Worm (Caenorhabditis elegans): ENCODE results near the gene R144.11.

R144.11 gene

DNA sequence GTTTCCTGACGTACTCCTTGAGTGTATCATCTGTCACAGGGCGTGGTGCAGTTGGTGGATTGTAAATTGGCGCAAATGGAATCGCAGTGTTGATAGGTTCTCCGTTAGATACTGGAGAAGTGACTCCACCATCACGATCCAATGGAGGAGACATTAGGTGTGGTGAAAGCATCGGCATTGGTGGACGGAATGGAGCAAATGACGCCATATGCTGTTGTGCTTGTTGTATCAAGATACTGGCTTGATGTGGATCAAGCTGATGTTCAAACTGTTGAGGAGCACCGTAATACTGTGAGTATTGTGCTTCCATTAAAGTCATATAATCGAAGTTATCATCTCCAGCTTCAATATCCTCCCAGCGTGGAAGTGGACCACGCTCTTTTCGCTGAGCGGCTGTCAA lies 3.8 kb upstream of the R144.11 start:
- TF ChIP-seq pha-4 (tag; optimal IDR thresholded peaks at IDR 0.05) (no peak), nhr-23 (tag; optimal IDR thresholded peaks at IDR 0.05) (no peak), lin-15B (tag; optimal IDR thresholded peaks at IDR 0.05) (no peak), hmg-11 (tag; optimal IDR thresholded peaks at IDR 0.05) (no peak), aly-2 (tag; optimal IDR thresholded peaks at IDR 0.05) (no peak)

DNA sequence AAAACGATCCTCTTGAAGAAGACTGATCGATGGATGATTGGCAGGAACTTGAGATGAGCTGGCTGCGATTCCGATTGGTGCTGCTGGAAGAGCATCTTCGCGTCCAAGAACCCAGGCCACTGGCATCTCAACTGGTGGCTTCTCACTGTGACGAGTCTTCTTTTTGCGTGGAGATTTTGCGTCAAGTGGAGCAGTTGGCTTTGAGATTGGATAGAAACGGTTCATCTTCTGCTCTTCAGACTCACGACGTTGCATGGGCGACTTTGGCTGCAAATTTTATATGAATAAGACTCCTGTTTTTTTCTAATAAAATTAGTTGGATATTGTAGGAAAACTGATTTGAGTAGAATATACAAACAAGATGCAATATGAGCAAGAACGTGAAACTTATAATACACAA lies 2.1 kb upstream of the R144.11 start:
- TF ChIP-seq lsy-12 (tag; optimal IDR thresholded peaks at IDR 0.05) (no peak), lin-39 (tag; optimal IDR thresholded peaks at IDR 0.05) (no peak), nhr-67 (tag; optimal IDR thresholded peaks at IDR 0.05) (no peak)

DNA sequence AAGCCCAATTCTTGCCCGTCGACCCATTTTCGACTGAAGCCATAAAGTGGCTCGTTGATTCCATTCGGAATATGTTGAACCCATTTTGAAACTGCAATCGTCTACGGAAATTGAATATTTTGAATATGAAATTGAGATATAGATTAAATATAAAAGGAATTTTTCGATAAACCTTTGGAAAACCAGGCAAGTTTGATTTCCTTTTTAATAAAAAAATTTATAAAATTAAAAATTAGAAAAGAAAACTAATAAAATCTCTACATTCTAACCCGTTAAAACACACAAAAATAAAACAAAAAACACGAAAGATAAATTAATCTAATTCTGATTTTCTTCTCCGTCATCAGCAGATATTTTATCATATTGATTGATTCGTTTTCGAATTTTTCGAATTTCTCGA lies 1.7 kb downstream of the R144.11 start, which contains the start of gene R144.12:
Gene R144.12 (minus strand): TSS at position 101 of the 400 bp plus-strand sequence.
- TF ChIP-seq hmg-11 (tag; optimal IDR thresholded peaks at IDR 0.05) (no peak), egl-27 (tag; optimal IDR thresholded peaks at IDR 0.05) (no peak), nhr-11 (tag; optimal IDR thresholded peaks at IDR 0.05) (no peak), mml-1 (tag; optimal IDR thresholded peaks at IDR 0.05) (no peak), nhr-25 (tag; optimal IDR thresholded peaks at IDR 0.05) (no peak), ztf-4 (tag; optimal IDR thresholded peaks at IDR 0.05) (no peak), sea-2 (GFP tag; optimal IDR thresholded peaks at IDR 0.05) (no peak), ceh-9 (tag; optimal IDR thresholded peaks at IDR 0.05) (no peak)

DNA sequence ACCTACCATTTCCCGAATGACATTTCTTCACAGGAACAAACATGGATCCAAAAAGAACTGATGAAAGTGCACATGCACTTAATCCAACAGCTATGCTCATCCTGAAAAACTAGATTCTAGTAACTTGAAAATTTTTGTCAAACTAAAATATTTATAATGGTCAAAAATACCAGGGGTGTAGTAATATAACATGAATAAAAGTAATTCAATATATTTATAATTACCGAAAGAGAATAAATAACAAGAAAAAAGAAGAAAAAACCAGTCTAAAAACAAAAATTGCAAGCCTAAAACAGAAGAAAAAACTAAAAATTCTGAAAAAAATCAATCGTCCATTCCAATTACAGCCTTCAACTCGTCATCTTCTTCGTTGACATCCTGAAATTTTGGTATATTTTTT lies 4.0 kb downstream of the R144.11 start, which contains the start of gene R144.6:
Gene R144.6 (minus strand): TSS at position 101 of the 400 bp plus-strand sequence.
- TF ChIP-seq skn-1 (tag; optimal IDR thresholded peaks at IDR 0.05) (no peak), unc-62 (GFP tag; optimal IDR thresholded peaks at IDR 0.05) (no peak), elt-3 (tag; optimal IDR thresholded peaks at IDR 0.05) (no peak), nhr-28 (tag; optimal IDR thresholded peaks at IDR 0.05) (no peak), ama-1 (optimal IDR thresholded peaks at IDR 0.05) (no peak), ceh-28 (tag; optimal IDR thresholded peaks at IDR 0.05) (no peak), lsy-12 (tag; optimal IDR thresholded peaks at IDR 0.05) (no peak), fkh-2 (tag; optimal IDR thresholded peaks at IDR 0.05) (no peak), jun-1 (tag; optimal IDR thresholded peaks at IDR 0.05) (no peak), snpc-4 (tag; optimal IDR thresholded peaks at IDR 0.05) (no peak)

ce11 chrIII:5002231-5002630 lies 6.4 kb downstream of the R144.11 start, which contains the start of gene R144.10:
TSS of gene R144.10 (minus strand) at chrIII:5002331.
- TF ChIP-seq tbx-2 (tag; optimal IDR thresholded peaks at IDR 0.05) (no peak), R02D3.7 (tag; optimal IDR thresholded peaks at IDR 0.05) (no peak), ceh-28 (tag; optimal IDR thresholded peaks at IDR 0.05) (no peak), elt-3 (tag; optimal IDR thresholded peaks at IDR 0.05) (no peak), unc-62 (GFP tag; optimal IDR thresholded peaks at IDR 0.05) (no peak), mml-1 (tag; optimal IDR thresholded peaks at IDR 0.05) (no peak), nhr-11 (tag; optimal IDR thresholded peaks at IDR 0.05) (no peak), nfya-1 (tag; optimal IDR thresholded peaks at IDR 0.05; ENCODE audit: insufficient read depth) (no peak), ztf-11 (tag; optimal IDR thresholded peaks at IDR 0.05) (no peak), mdl-1 (tag; optimal IDR thresholded peaks at IDR 0.05) (no peak)

- no peak for TF ChIP-seq ZK546.5 (tag; optimal IDR thresholded peaks at IDR 0.05)
- peak; percentile 5 for TF ChIP-seq nfya-1 (tag; optimal IDR thresholded peaks at IDR 0.05; ENCODE audit: insufficient read depth)
- TF ChIP-seq snpc-4 (tag; optimal IDR thresholded peaks at IDR 0.05), result peak; percentile 2
- no peak for TF ChIP-seq pqm-1 (tag; optimal IDR thresholded peaks at IDR 0.05)
These were observed 9.6 kb downstream of the R144.11 start, which contains the start of gene smcr-8 for ce11 chrIII:4998956-4999425. TSS of gene smcr-8 (plus strand) at chrIII:4999375.
